Worm (Caenorhabditis elegans) whole organism, young adult: Measurements from ENCODE around the gene zen-4.

Experiments
- B0336.3 ChIP-seq: fragments of 200-800 bp; sonication (Bioruptor generic); IDR thresholded peaks from 2 replicates; pipeline ENCODE4 v1.3.6; 2022; ENCODE audit warnings: missing genetic modification characterization, missing compliant biosample characterization
- C17E4.6 ChIP-seq: fragments of 200-800 bp; sonication (Bioruptor generic); IDR thresholded peaks from 2 replicates; pipeline ENCODE4 v1.3.6; 2022; ENCODE audit warnings: missing genetic modification reagents, missing genetic modification characterization, missing compliant biosample characterization
- F33H1.4 ChIP-seq: fragments of 200-800 bp; sonication (Bioruptor generic); IDR thresholded peaks from 2 replicates; pipeline ENCODE4 v1.3.6; 2022; ENCODE audit warnings: missing genetic modification reagents, missing genetic modification characterization, missing compliant biosample characterization
- F39B2.1 ChIP-seq: fragments of 200-800 bp; sonication (Bioruptor generic); IDR thresholded peaks from 2 replicates; pipeline ENCODE4 v1.3.6; 2022; ENCODE audit warnings: missing genetic modification reagents, missing genetic modification characterization, missing compliant biosample characterization
- F52B5.7 ChIP-seq: sonication (generic microtip); optimal IDR thresholded peaks from 2 replicates; lab custom pipeline; 2016; ENCODE audit warnings: mild to moderate bottlenecking, missing genetic modification characterization, missing compliant biosample characterization
- F57C9.4 ChIP-seq: sonication (generic microtip); optimal IDR thresholded peaks from 2 replicates; lab custom pipeline; 2017; ENCODE audit warnings: mild to moderate bottlenecking, missing genetic modification characterization, missing compliant biosample characterization
- K12H6.12 ChIP-seq: fragments of 200-800 bp; sonication (Bioruptor generic); optimal IDR thresholded peaks from 2 replicates; lab custom pipeline; 2018; ENCODE audit warnings: mild to moderate bottlenecking, missing genetic modification characterization, missing compliant biosample characterization
- Y53G8AR.9 ChIP-seq: fragments of 200-800 bp; sonication (Bioruptor generic); conservative IDR thresholded peaks from 2 replicates; pipeline ENCODE4 v1.3.6; 2022; ENCODE audit warnings: missing genetic modification reagents, missing genetic modification characterization, missing compliant biosample characterization
- Y67H2A.10 ChIP-seq: fragments of 200-800 bp; sonication (Bioruptor generic); conservative IDR thresholded peaks from 2 replicates; pipeline ENCODE4 v1.3.6; 2022; ENCODE audit warnings: missing genetic modification reagents, missing genetic modification characterization, missing compliant biosample characterization
- Y79H2A.3 ChIP-seq: fragments of 200-800 bp; sonication (Bioruptor generic); conservative IDR thresholded peaks from 2 replicates; pipeline ENCODE4 v1.3.6; 2022; ENCODE audit warnings: missing genetic modification reagents, missing genetic modification characterization, missing compliant biosample characterization
- Y95B8A.8 ChIP-seq: fragments of 200-800 bp; sonication (Bioruptor generic); IDR thresholded peaks from 2 replicates; pipeline ENCODE4 v1.3.6; 2022; ENCODE audit warnings: missing genetic modification reagents, missing genetic modification characterization, missing compliant biosample characterization
- aptf-2 ChIP-seq: fragments of 200-800 bp; sonication (Bioruptor generic); conservative IDR thresholded peaks from 2 replicates; pipeline ENCODE4 v1.3.6; 2022; ENCODE audit warnings: missing genetic modification reagents, missing genetic modification characterization, missing compliant biosample characterization
- attf-3 ChIP-seq: fragments of 200-800 bp; sonication (Bioruptor generic); conservative IDR thresholded peaks from 2 replicates; pipeline ENCODE4 v1.3.6; 2022; ENCODE audit warnings: missing genetic modification reagents, missing genetic modification characterization, missing compliant biosample characterization
- cebp-1 ChIP-seq, 2 experiments: fragments of 200-800 bp in 1 of 2; sonication (Bioruptor generic) in 1 of 2; sonication (generic microtip) in 1 of 2; IDR thresholded peaks in 1 of 2; optimal IDR thresholded peaks in 1 of 2; 2 replicates each; pipeline versions ENCODE4 v1.3.6 to Lab custom; 2017 to 2022; ENCODE audit warnings: missing compliant biosample characterization in 2 of 2, missing genetic modification characterization in 2 of 2, mild to moderate bottlenecking in 1 of 2, missing genetic modification reagents in 1 of 2, moderate library complexity in 1 of 2
- ceh-27 ChIP-seq: fragments of 200-800 bp; sonication (Bioruptor generic); optimal IDR thresholded peaks from 2 replicates; lab custom pipeline; 2018; ENCODE audit warnings: mild to moderate bottlenecking, missing genetic modification characterization, moderate library complexity, missing compliant biosample characterization
- ceh-79 ChIP-seq: sonication (generic microtip); optimal IDR thresholded peaks from 2 replicates; lab custom pipeline; 2017; ENCODE audit warnings: mild to moderate bottlenecking, missing genetic modification characterization, missing compliant biosample characterization
- dpff-1 ChIP-seq: sonication (generic microtip); optimal IDR thresholded peaks from 2 replicates; lab custom pipeline; 2017; ENCODE audit warnings: mild to moderate bottlenecking, missing genetic modification characterization, missing compliant biosample characterization
- efl-1 ChIP-seq: fragments of 150-350 bp; optimal IDR thresholded peaks from 2 replicates; lab custom pipeline; 2014; ENCODE audit warnings: missing biosample characterization, missing genetic modification reagents, missing genetic modification characterization
- egrh-3 ChIP-seq: fragments of 200-800 bp; sonication (Bioruptor generic); IDR thresholded peaks from 2 replicates; pipeline ENCODE4 v1.3.6; 2022; ENCODE audit warnings: missing genetic modification reagents, missing genetic modification characterization, missing compliant biosample characterization
- gei-17 ChIP-seq: fragments of 200-800 bp; sonication (Bioruptor generic); optimal IDR thresholded peaks from 2 replicates; lab custom pipeline; 2018; ENCODE audit warnings: mild to moderate bottlenecking, missing genetic modification characterization, missing compliant biosample characterization
- him-1 ChIP-seq: sonication (generic microtip); optimal IDR thresholded peaks from 2 replicates; lab custom pipeline; 2016; ENCODE audit warnings: missing genotype, missing genetic modification reagents, missing genetic modification characterization, missing compliant biosample characterization
- hlh-12 ChIP-seq: sonication (generic microtip); optimal IDR thresholded peaks from 2 replicates; lab custom pipeline; 2016; ENCODE audit warnings: missing genetic modification characterization, missing compliant biosample characterization
- hlh-26 ChIP-seq: fragments of 200-800 bp; sonication (Bioruptor generic); conservative IDR thresholded peaks from 2 replicates; pipeline ENCODE4 v1.3.6; 2022; ENCODE audit warnings: missing genetic modification reagents, missing genetic modification characterization, missing compliant biosample characterization
- hmg-20 ChIP-seq: fragments of 200-800 bp; sonication (Bioruptor generic); IDR thresholded peaks from 2 replicates; pipeline ENCODE4 v1.3.6; 2022; ENCODE audit warnings: missing genetic modification reagents, missing genetic modification characterization, missing compliant biosample characterization
- lag-1 ChIP-seq: fragments of 200-800 bp; sonication (Bioruptor generic); IDR thresholded peaks from 2 replicates; pipeline ENCODE4 v1.3.6; 2022; ENCODE audit warnings: missing genetic modification reagents, missing genetic modification characterization, missing compliant biosample characterization
- let-526 ChIP-seq: fragments of 200-800 bp; sonication (Bioruptor generic); IDR thresholded peaks from 2 replicates; pipeline ENCODE4 v1.3.6; 2022; ENCODE audit warnings: missing genetic modification reagents, missing genetic modification characterization, missing compliant biosample characterization
- lin-40 ChIP-seq: sonication (generic microtip); optimal IDR thresholded peaks from 2 replicates; lab custom pipeline; 2016; ENCODE audit warnings: missing genetic modification characterization, mild to moderate bottlenecking, missing compliant biosample characterization, missing genotype, missing genetic modification reagents
- madf-3 ChIP-seq: fragments of 200-800 bp; sonication (Bioruptor generic); IDR thresholded peaks from 2 replicates; pipeline ENCODE4 v1.3.6; 2022; ENCODE audit warnings: missing genetic modification reagents, missing genetic modification characterization, missing compliant biosample characterization
- madf-6 ChIP-seq: fragments of 200-800 bp; sonication (Bioruptor generic); IDR thresholded peaks from 2 replicates; pipeline ENCODE4 v1.3.6; 2022; ENCODE audit warnings: missing genetic modification reagents, missing genetic modification characterization, missing compliant biosample characterization
- madf-8 ChIP-seq: fragments of 200-800 bp; sonication (Bioruptor generic); conservative IDR thresholded peaks from 2 replicates; pipeline ENCODE4 v1.3.6; 2022; ENCODE audit warnings: missing genetic modification reagents, missing genetic modification characterization, missing compliant biosample characterization
- mcd-1 ChIP-seq: fragments of 200-800 bp; sonication (Bioruptor generic); IDR thresholded peaks from 2 replicates; pipeline ENCODE4 v1.3.6; 2022; ENCODE audit warnings: missing genetic modification reagents, missing genetic modification characterization, missing compliant biosample characterization
- nfya-2 ChIP-seq: fragments of 200-800 bp; sonication (Bioruptor generic); IDR thresholded peaks from 2 replicates; pipeline ENCODE4 v1.3.6; 2022; ENCODE audit warnings: missing genetic modification reagents, missing genetic modification characterization, missing compliant biosample characterization
- nhr-90 ChIP-seq: sonication (generic microtip); optimal IDR thresholded peaks from 2 replicates; lab custom pipeline; 2016; ENCODE audit warnings: missing genotype, mild to moderate bottlenecking, missing genetic modification characterization, missing compliant biosample characterization
- pbrm-1 ChIP-seq: fragments of 200-800 bp; sonication (Bioruptor generic); IDR thresholded peaks from 2 replicates; pipeline ENCODE4 v1.3.6; 2022; ENCODE audit warnings: missing genetic modification reagents, missing genetic modification characterization, missing compliant biosample characterization
- rcor-1 ChIP-seq: fragments of 200-800 bp; sonication (Bioruptor generic); IDR thresholded peaks from 2 replicates; pipeline ENCODE4 v1.3.6; 2022; ENCODE audit warnings: missing genetic modification reagents, missing genetic modification characterization, missing compliant biosample characterization
- sdz-38 ChIP-seq: sonication (generic microtip); optimal IDR thresholded peaks from 2 replicates; lab custom pipeline; 2016; ENCODE audit warnings: missing genotype, missing genetic modification characterization, missing compliant biosample characterization
- snpc-4 ChIP-seq, 5 experiments: fragments of 150-350 bp in 1 of 5; sonication (generic microtip) in 4 of 5; optimal IDR thresholded peaks; 2 replicates each; lab custom pipeline; 2014 to 2018; ENCODE audit warnings: missing genetic modification characterization in 5 of 5, missing biosample characterization in 3 of 5, antibody characterized with exemption in 2 of 5, mild to moderate bottlenecking in 2 of 5, missing compliant biosample characterization in 2 of 5, missing genotype in 2 of 5, moderate library complexity in 2 of 5, missing genetic modification reagents in 1 of 5
- sptf-2 ChIP-seq: fragments of 200-800 bp; sonication (Bioruptor generic); optimal IDR thresholded peaks from 2 replicates; lab custom pipeline; 2018; ENCODE audit warnings: mild to moderate bottlenecking, missing genetic modification characterization, missing compliant biosample characterization
- tbp1 ChIP-seq: fragments of 200-800 bp; sonication (Bioruptor generic); optimal IDR thresholded peaks from 2 replicates; lab custom pipeline; 2018; ENCODE audit warnings: mild to moderate bottlenecking, missing genetic modification characterization, missing compliant biosample characterization
- tlf-1 ChIP-seq: fragments of 200-800 bp; sonication (Bioruptor generic); optimal IDR thresholded peaks from 2 replicates; lab custom pipeline; 2018; ENCODE audit warnings: mild to moderate bottlenecking, missing genetic modification characterization, missing compliant biosample characterization
- xnd-1 ChIP-seq: sonication (generic microtip); optimal IDR thresholded peaks from 2 replicates; lab custom pipeline; 2016; ENCODE audit warnings: missing genotype, missing genetic modification reagents, missing genetic modification characterization, missing compliant biosample characterization
- ztf-25 ChIP-seq: fragments of 200-800 bp; sonication (Bioruptor generic); IDR thresholded peaks from 2 replicates; pipeline ENCODE4 v1.3.6; 2022; ENCODE audit warnings: missing genetic modification reagents, missing genetic modification characterization, missing compliant biosample characterization
- ztf-28 ChIP-seq: fragments of 200-800 bp; sonication (Bioruptor generic); IDR thresholded peaks from 2 replicates; pipeline ENCODE4 v1.3.6; 2022; ENCODE audit warnings: missing genetic modification reagents, missing genetic modification characterization, missing compliant biosample characterization

Gene zen-4

ce11 chrIV:6094315-6094606, 23.8 kb upstream of the zen-4 start:
- no peak for TF ChIP-seq snpc-4 (GFP tag; optimal IDR thresholded peaks at IDR 0.05; lab: Kevin White, UChicago)
- peak in 1 of 4 experiments; percentile 82 for TF ChIP-seq snpc-4 (tag; optimal IDR thresholded peaks at IDR 0.05; lab: Kevin White, UChicago)
- no peak for TF ChIP-seq lin-40 (tag; lab: Kevin White, UChicago)

- TF ChIP-seq rcor-1 (no peak), tbp1 (GFP tag; lab: Kevin White, UChicago) (no peak), nfya-2 (GFP tag; lab: Robert Waterston, UW) (no peak), ztf-25 (GFP tag; lab: Robert Waterston, UW) (no peak), F52B5.7 (tag; lab: Kevin White, UChicago) (no peak), F33H1.4 (GFP tag; lab: Robert Waterston, UW) (no peak)
Observed at ce11 chrIV:6095357-6095858, 22.6 kb upstream of the zen-4 start, which contains the start of gene lag-1. lag-1 (plus strand) TSS chrIV:6095407.

- no peak for TF ChIP-seq him-1 (tag; lab: Kevin White, UChicago)
- no peak for TF ChIP-seq let-526
- peak; percentile 78 for TF ChIP-seq pbrm-1 (GFP tag; lab: Robert Waterston, UW)
- peak; percentile 65 for TF ChIP-seq sptf-2 (GFP tag; lab: Kevin White, UChicago)
- no peak for TF ChIP-seq ztf-28
- peak; percentile 74 for TF ChIP-seq B0336.3 (GFP tag; lab: Robert Waterston, UW)
- TF ChIP-seq egrh-3 (GFP tag; lab: Robert Waterston, UW): peak; percentile 66
- TF ChIP-seq madf-6: no peak
- TF ChIP-seq sdz-38 (tag; lab: Kevin White, UChicago): no peak
- no peak for TF ChIP-seq F57C9.4 (tag; lab: Kevin White, UChicago)
- no peak for TF ChIP-seq dpff-1 (tag; lab: Kevin White, UChicago)
- no peak for TF ChIP-seq ceh-79 (tag; lab: Kevin White, UChicago)
- TF ChIP-seq Y67H2A.10 (GFP tag; lab: Robert Waterston, UW): no peak
- no peak for TF ChIP-seq hlh-12 (tag; lab: Kevin White, UChicago)
- peak; percentile 53 for TF ChIP-seq nhr-90 (tag; lab: Kevin White, UChicago)
- TF ChIP-seq Y95B8A.8 (GFP tag; lab: Robert Waterston, UW): no peak
- no peak for TF ChIP-seq F39B2.1 (GFP tag; lab: Robert Waterston, UW)
- peak; percentile 63; the same call in 1 of the 2 replicates for TF ChIP-seq cebp-1 (GFP tag; IDR thresholded peaks at IDR 0.05; lab: Robert Waterston, UW)
- TF ChIP-seq cebp-1 (tag; optimal IDR thresholded peaks at IDR 0.05; lab: Kevin White, UChicago): peak; percentile 73
- no peak for TF ChIP-seq Y53G8AR.9 (GFP tag; lab: Robert Waterston, UW)
- no peak for TF ChIP-seq madf-8 (GFP tag; lab: Robert Waterston, UW)
- TF ChIP-seq hlh-26: no peak
- peak; percentile 81 for TF ChIP-seq ceh-27
- 0 out of 2 replicates have a peak, but pooled peaks have one; percentile 9 for TF ChIP-seq hmg-20 (GFP tag; lab: Robert Waterston, UW)
- TF ChIP-seq C17E4.6: no peak
- TF ChIP-seq Y79H2A.3: no peak
- no peak for TF ChIP-seq tlf-1 (GFP tag; lab: Kevin White, UChicago)
- no peak for TF ChIP-seq gei-17 (GFP tag; lab: Kevin White, UChicago)
- 0 out of 2 replicates have a peak, but pooled peaks have one; percentile 54 for TF ChIP-seq aptf-2 (GFP tag; lab: Robert Waterston, UW)
- no peak for TF ChIP-seq efl-1 (GFP tag; lab: Kevin White, UChicago)
- no peak for TF ChIP-seq attf-3 (GFP tag; lab: Robert Waterston, UW)
- peak; percentile 37 for TF ChIP-seq mcd-1
- peak; percentile 73; the same call in 1 of the 2 replicates for TF ChIP-seq lag-1 (GFP tag; lab: Robert Waterston, UW)
- TF ChIP-seq madf-3 (GFP tag; lab: Robert Waterston, UW): no peak
- no peak for TF ChIP-seq xnd-1 (tag; lab: Kevin White, UChicago)
- TF ChIP-seq K12H6.12 (tag; lab: Kevin White, UChicago): peak; percentile 59
Observed at ce11 chrIV:6097040-6097928, 20.7 kb upstream of the zen-4 start.
